Fruit fly (Drosophila melanogaster): ENCODE data around the gene Nin.
A peak's percentile ranks its signal among the peaks of the same experiment; 100 is the strongest.

Nin gene

DNA sequence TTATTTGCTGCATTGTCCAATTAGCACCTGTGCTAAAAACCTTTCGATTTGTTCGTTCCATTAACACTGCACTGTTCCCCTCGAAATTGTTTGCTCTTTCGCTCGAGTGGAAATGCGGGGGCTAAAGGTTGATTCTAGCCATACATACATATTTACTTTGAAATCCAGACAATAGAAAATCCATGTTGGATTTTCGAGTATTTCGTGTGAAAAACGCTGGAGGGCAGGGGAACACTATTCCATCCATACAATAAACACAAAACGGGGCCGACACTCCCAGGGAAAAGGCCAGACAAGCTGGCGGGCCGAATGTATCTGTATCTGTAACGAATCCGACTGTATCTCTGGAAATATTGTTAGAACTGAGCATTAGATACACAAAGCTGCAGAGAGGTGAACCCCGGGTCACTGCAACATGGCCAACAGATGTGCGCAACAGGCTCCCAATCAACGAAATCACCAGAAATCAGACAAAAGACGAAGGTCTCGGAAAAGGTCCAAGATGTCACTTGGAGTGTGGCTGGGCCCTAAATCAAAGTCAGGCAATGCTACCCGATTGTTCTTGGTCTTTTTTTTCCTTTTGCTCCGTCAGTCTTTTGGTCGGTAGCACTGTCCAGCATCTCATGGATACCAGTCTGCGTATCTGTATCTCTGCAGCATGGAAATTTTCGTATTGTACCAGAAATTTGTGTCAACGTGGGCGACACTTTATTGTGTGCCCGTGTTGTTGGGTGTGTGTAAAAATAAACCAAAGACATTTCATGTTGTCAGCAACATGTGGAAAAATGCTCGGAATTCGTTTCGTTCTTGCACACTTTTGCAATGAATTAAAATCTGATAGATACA, 38.7 kb downstream of the Nin start:
- no peak for TF ChIP-seq Met (GFP tag; optimal IDR thresholded peaks at IDR 0.05)
- TF ChIP-seq svp (GFP tag) = peak; percentile 1
- peak; percentile 69 for TF ChIP-seq fkh (GFP tag; optimal IDR thresholded peaks at IDR 0.05)
- no peak for TF ChIP-seq Ets96B (tag; optimal IDR thresholded peaks at IDR 0.05)
- no peak for TF ChIP-seq CG7368 (GFP tag; optimal IDR thresholded peaks at IDR 0.05)
- TF ChIP-seq Smox (GFP tag; optimal IDR thresholded peaks at IDR 0.05) = no peak
- TF ChIP-seq pdm3 (GFP tag; optimal IDR thresholded peaks at IDR 0.05) = no peak
- TF ChIP-seq CG1621 (tag; optimal IDR thresholded peaks at IDR 0.05) = no peak
- no peak for TF ChIP-seq fd59A (GFP tag; optimal IDR thresholded peaks at IDR 0.05)
- no peak for TF ChIP-seq CG8632 (GFP tag; optimal IDR thresholded peaks at IDR 0.05)
- TF ChIP-seq CG11902 (GFP tag; optimal IDR thresholded peaks at IDR 0.05) = no peak
- no peak for TF ChIP-seq CG6808 (GFP tag; optimal IDR thresholded peaks at IDR 0.05)
- peak; percentile 33 for TF ChIP-seq Eip78C (GFP tag)
- no peak for TF ChIP-seq spab (GFP tag; optimal IDR thresholded peaks at IDR 0.05)
- TF ChIP-seq CG6276 (GFP tag; optimal IDR thresholded peaks at IDR 0.05) = no peak
- TF ChIP-seq CG8119 (GFP tag; IDR thresholded peaks at IDR 0.05) = no peak

DNA sequence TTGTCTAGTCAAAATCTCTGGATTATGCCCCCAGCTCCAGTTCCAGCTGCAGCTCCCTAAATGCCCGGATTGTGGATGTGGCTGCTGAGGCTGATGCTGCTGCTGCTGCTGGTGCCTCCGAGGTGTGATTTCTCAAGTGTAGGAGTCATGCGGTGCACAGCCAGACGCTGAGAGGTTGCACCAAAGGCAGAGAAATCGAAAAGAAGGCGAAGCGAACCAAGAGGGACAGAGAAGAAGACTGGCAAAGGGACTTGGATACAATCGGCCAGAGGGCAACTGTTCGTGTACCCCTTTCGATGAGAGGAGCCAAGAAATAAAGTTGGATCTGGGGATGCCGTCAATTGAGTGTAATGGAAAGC, 39.8 kb downstream of the Nin start:
- TF ChIP-seq salr (GFP tag; optimal IDR thresholded peaks at IDR 0.05) = no peak
- no peak for TF ChIP-seq esn (GFP tag; optimal IDR thresholded peaks at IDR 0.05)
- peak; percentile 4 for TF ChIP-seq vri (GFP tag; optimal IDR thresholded peaks at IDR 0.05)
- peak; percentile 32; the same call in 2 of the 3 replicates for TF ChIP-seq CG6163 (GFP tag; IDR thresholded peaks at IDR 0.05)
- peak; percentile 2 to 51 for TF ChIP-seq ss (GFP tag; optimal IDR thresholded peaks at IDR 0.05)
- TF ChIP-seq CG1621 (tag; optimal IDR thresholded peaks at IDR 0.05) = peak; percentile 13
- TF ChIP-seq Sox15 (GFP tag; optimal IDR thresholded peaks at IDR 0.05) = no peak
- no peak for TF ChIP-seq topi (GFP tag; optimal IDR thresholded peaks at IDR 0.05)

- TF ChIP-seq CG8119 (GFP tag; IDR thresholded peaks at IDR 0.05) (0 out of 3 replicates have a peak, but pooled peaks have one; percentile 17), salr (GFP tag; optimal IDR thresholded peaks at IDR 0.05) (peak in 1 of 2 experiments; percentile 5), CG16779 (tag; optimal IDR thresholded peaks at IDR 0.05) (no peak), CG9139 (GFP tag; optimal IDR thresholded peaks at IDR 0.05) (no peak), CG32006 (GFP tag; optimal IDR thresholded peaks at IDR 0.05) (peak; percentile 5), lz (GFP tag; optimal IDR thresholded peaks at IDR 0.05) (peak; percentile 2), dac (GFP tag; optimal IDR thresholded peaks at IDR 0.05) (no peak), Ets96B (tag; optimal IDR thresholded peaks at IDR 0.05) (peak; percentile 60), Hr38 (GFP tag; optimal IDR thresholded peaks at IDR 0.05) (no peak), Hr39 (GFP tag; optimal IDR thresholded peaks at IDR 0.05) (no peak), OdsH (GFP tag; optimal IDR thresholded peaks at IDR 0.05) (peak; percentile 22), CG34406 (GFP tag; optimal IDR thresholded peaks at IDR 0.05) (peak; percentile 4), topi (GFP tag; optimal IDR thresholded peaks at IDR 0.05) (peak; percentile 7), CG4318 (GFP tag; optimal IDR thresholded peaks at IDR 0.05) (no peak), CG6854 (GFP tag; optimal IDR thresholded peaks at IDR 0.05) (no peak), acj6 (GFP tag; optimal IDR thresholded peaks at IDR 0.05) (peak; percentile 11), CG6163 (GFP tag; IDR thresholded peaks at IDR 0.05) (no peak), CG6792 (GFP tag; optimal IDR thresholded peaks at IDR 0.05) (peak; percentile 24), Eip75B (GFP tag; optimal IDR thresholded peaks at IDR 0.05) (no peak), Met (GFP tag; optimal IDR thresholded peaks at IDR 0.05) (peak; percentile 30), achi (GFP tag; optimal IDR thresholded peaks at IDR 0.05) (peak; percentile 35), CG31627 (GFP tag; optimal IDR thresholded peaks at IDR 0.05) (no peak), Sox14 (GFP tag; optimal IDR thresholded peaks at IDR 0.05) (no peak), fkh (GFP tag; optimal IDR thresholded peaks at IDR 0.05) (no peak), Eip78C (GFP tag) (peak; percentile 59), CG10669 (GFP tag; optimal IDR thresholded peaks at IDR 0.05) (peak; percentile 23), Hr4 (GFP tag; optimal IDR thresholded peaks at IDR 0.05) (no peak), Smox (GFP tag; optimal IDR thresholded peaks at IDR 0.05) (peak; percentile 29), CG7368 (GFP tag; optimal IDR thresholded peaks at IDR 0.05) (no peak), svp (GFP tag) (peak; percentile 96), CG6808 (GFP tag; optimal IDR thresholded peaks at IDR 0.05) (peak; percentile 20), CG11902 (GFP tag; optimal IDR thresholded peaks at IDR 0.05) (no peak), esn (GFP tag; optimal IDR thresholded peaks at IDR 0.05) (peak; percentile 42), CG15336 (GFP tag; IDR thresholded peaks at IDR 0.05) (peak; percentile 26; the same call in 1 of the 2 replicates), spab (GFP tag; optimal IDR thresholded peaks at IDR 0.05) (peak; percentile 24)
These were observed 40.3 kb downstream of the Nin start for dm6 chr2L:5237899-5238566.

Data from whole organism, prepupa.